Fruit fly (Drosophila melanogaster) whole organism, embryonic: Measurements from ENCODE around the gene BORCS5.

Experiments used
- Abd-B ChIP-seq: fragments of 200-800 bp; sonication (Bioruptor generic); optimal IDR thresholded peaks from 2 replicates; lab custom pipeline; 2018; ENCODE audit warnings: missing biosample characterization, mild to moderate bottlenecking, missing genetic modification characterization, moderate library complexity
- CG1024 ChIP-seq: fragments of 200-800 bp; sonication (Bioruptor generic); IDR thresholded peaks from 2 replicates; pipeline ENCODE4 v1.3.6; 2022; ENCODE audit warnings: missing biosample characterization, missing genetic modification characterization
- CG10267 ChIP-seq: fragments of 200-800 bp; sonication (Bioruptor generic); optimal IDR thresholded peaks from 2 replicates; lab custom pipeline; 2018; ENCODE audit warnings: missing biosample characterization, mild to moderate bottlenecking, missing genetic modification characterization, moderate library complexity
- CG10543 ChIP-seq: fragments of 200-800 bp; sonication (Bioruptor generic); optimal IDR thresholded peaks from 3 replicates; lab custom pipeline; 2017; ENCODE audit warnings: missing biosample characterization, mild to moderate bottlenecking, missing genetic modification characterization, moderate library complexity
- CG10979 ChIP-seq: fragments of 200-800 bp; sonication (Bioruptor generic); optimal IDR thresholded peaks from 2 replicates; lab custom pipeline; 2018; ENCODE audit warnings: missing biosample characterization, mild to moderate bottlenecking, missing genetic modification characterization, moderate library complexity
- CG11398 ChIP-seq: fragments of 200-800 bp; sonication (Bioruptor generic); optimal IDR thresholded peaks from 2 replicates; lab custom pipeline; 2016; ENCODE audit warnings: missing biosample characterization, missing genetic modification characterization
- CG12104 ChIP-seq: fragments of 200-800 bp; sonication (Bioruptor generic); optimal IDR thresholded peaks from 3 replicates; lab custom pipeline; 2016; ENCODE audit warnings: missing biosample characterization, missing genetic modification characterization
- CG12299 ChIP-seq: fragments of 200-800 bp; sonication (Bioruptor generic); optimal IDR thresholded peaks from 2 replicates; lab custom pipeline; 2018; ENCODE audit warnings: missing biosample characterization, mild to moderate bottlenecking, missing genetic modification characterization
- CG12391 ChIP-seq: fragments of 200-800 bp; sonication (Bioruptor generic); optimal IDR thresholded peaks from 3 replicates; lab custom pipeline; 2018; ENCODE audit warnings: missing biosample characterization, mild to moderate bottlenecking, missing genetic modification characterization, moderate library complexity
- CG12744 ChIP-seq: fragments of 200-800 bp; sonication (Bioruptor generic); optimal IDR thresholded peaks from 2 replicates; lab custom pipeline; 2016; ENCODE audit warnings: missing biosample characterization, missing genetic modification characterization
- CG13287 ChIP-seq: fragments of 200-800 bp; sonication (Bioruptor generic); IDR thresholded peaks from 2 replicates; pipeline ENCODE4 v1.3.6; 2022; ENCODE audit warnings: missing biosample characterization, missing genetic modification characterization; ENCODE audit not compliant: partially characterized antibody
- CG13894 ChIP-seq: fragments of 200-800 bp; sonication (Bioruptor generic); optimal IDR thresholded peaks from 3 replicates; lab custom pipeline; 2018; ENCODE audit warnings: missing biosample characterization, mild to moderate bottlenecking, missing genetic modification characterization, moderate library complexity
- CG14710 ChIP-seq: fragments of 200-800 bp; sonication (Bioruptor generic); optimal IDR thresholded peaks from 3 replicates; lab custom pipeline; 2019; ENCODE audit warnings: missing biosample characterization, mild to moderate bottlenecking, missing genetic modification characterization, moderate library complexity
- CG14965 ChIP-seq: fragments of 200-800 bp; sonication (Bioruptor generic); optimal IDR thresholded peaks from 2 replicates; lab custom pipeline; 2016; ENCODE audit warnings: missing biosample characterization, missing genetic modification characterization, borderline replicate concordance
- CG16863 ChIP-seq: fragments of 200-800 bp; sonication (Bioruptor generic); optimal IDR thresholded peaks from 3 replicates; lab custom pipeline; 2016; ENCODE audit warnings: missing biosample characterization, missing genetic modification characterization
- CG2120 ChIP-seq: fragments of 200-800 bp; sonication (Bioruptor generic); optimal IDR thresholded peaks from 3 replicates; lab custom pipeline; 2016; ENCODE audit warnings: missing biosample characterization, missing genetic modification characterization
- CG30020 ChIP-seq: fragments of 200-800 bp; optimal IDR thresholded peaks from 2 replicates; lab custom pipeline; 2019; ENCODE audit warnings: missing biosample characterization, mild to moderate bottlenecking, missing genetic modification characterization, moderate library complexity
- CG30431 ChIP-seq: fragments of 200-800 bp; sonication (Bioruptor generic); optimal IDR thresholded peaks from 2 replicates; lab custom pipeline; 2017; ENCODE audit warnings: missing biosample characterization, missing genetic modification characterization
- CG31388 ChIP-seq: fragments of 200-800 bp; sonication (Bioruptor generic); optimal IDR thresholded peaks from 2 replicates; lab custom pipeline; 2016; ENCODE audit warnings: missing biosample characterization, missing genetic modification characterization
- CG3163 ChIP-seq: fragments of 200-800 bp; sonication (Bioruptor generic); optimal IDR thresholded peaks from 3 replicates; lab custom pipeline; 2016; ENCODE audit warnings: missing biosample characterization, missing genetic modification characterization
- CG42726 ChIP-seq: fragments of 200-800 bp; sonication (Bioruptor generic); IDR thresholded peaks from 2 replicates; pipeline ENCODE4 v1.3.6; 2022; ENCODE audit warnings: missing biosample characterization, missing genetic modification characterization; ENCODE audit not compliant: partially characterized antibody
- Doc3 ChIP-seq: fragments of 200-800 bp; sonication (Bioruptor generic); IDR thresholded peaks from 3 replicates; pipeline ENCODE4 v1.3.6; 2022; ENCODE audit warnings: missing biosample characterization, missing genetic modification characterization; ENCODE audit not compliant: partially characterized antibody
- Drgx ChIP-seq: fragments of 200-800 bp; sonication (Bioruptor generic); IDR thresholded peaks from 2 replicates; pipeline ENCODE4 v1.3.6; 2022; ENCODE audit warnings: missing biosample characterization, missing genetic modification characterization
- HHEX ChIP-seq: fragments of 200-800 bp; sonication (Bioruptor generic); optimal IDR thresholded peaks from 3 replicates; lab custom pipeline; 2017; ENCODE audit warnings: missing biosample characterization, mild to moderate bottlenecking, missing genetic modification characterization, missing genetic modification reagents
- HLH4C ChIP-seq: fragments of 200-800 bp; sonication (Bioruptor generic); IDR thresholded peaks from 3 replicates; pipeline ENCODE4 v1.3.6; 2022; ENCODE audit warnings: missing biosample characterization, missing genetic modification characterization; ENCODE audit not compliant: partially characterized antibody
- Myb ChIP-seq: fragments of 200-800 bp; sonication (Bioruptor generic); optimal IDR thresholded peaks from 2 replicates; lab custom pipeline; 2016; ENCODE audit warnings: missing biosample characterization, missing genetic modification characterization
- NC2β ChIP-seq: fragments of 200-800 bp; sonication (Bioruptor generic); optimal IDR thresholded peaks from 2 replicates; lab custom pipeline; 2016; ENCODE audit warnings: missing biosample characterization, missing genetic modification characterization
- Rx ChIP-seq: fragments of 200-800 bp; sonication (Bioruptor generic); IDR thresholded peaks from 2 replicates; pipeline ENCODE4 v1.3.6; 2022; ENCODE audit warnings: missing biosample characterization, missing genetic modification characterization
- al ChIP-seq: fragments of 200-800 bp; sonication (Bioruptor generic); IDR thresholded peaks from 2 replicates; pipeline ENCODE4 v1.3.6; 2022; ENCODE audit warnings: missing biosample characterization, missing genetic modification characterization
- ase ChIP-seq: fragments of 200-800 bp; sonication (Bioruptor generic); IDR thresholded peaks from 3 replicates; pipeline ENCODE4 v1.3.6; 2022; ENCODE audit warnings: missing biosample characterization, missing genetic modification characterization
- croc ChIP-seq: fragments of 200-800 bp; sonication (Bioruptor generic); conservative IDR thresholded peaks from 3 replicates; pipeline ENCODE4 v1.3.6; 2022; ENCODE audit warnings: missing biosample characterization, missing genetic modification characterization
- grn ChIP-seq: fragments of 200-800 bp; sonication (Bioruptor generic); optimal IDR thresholded peaks from 3 replicates; lab custom pipeline; 2017; ENCODE audit warnings: missing biosample characterization, missing genetic modification characterization
- ind ChIP-seq: fragments of 200-800 bp; sonication (Bioruptor generic); optimal IDR thresholded peaks from 3 replicates; lab custom pipeline; 2016; ENCODE audit warnings: missing biosample characterization, missing genetic modification characterization
- jumu ChIP-seq: fragments of 200-800 bp; sonication (Bioruptor generic); optimal IDR thresholded peaks from 3 replicates; lab custom pipeline; 2016; ENCODE audit warnings: missing biosample characterization, missing genetic modification characterization
- kni ChIP-seq: fragments of 200-800 bp; sonication (Bioruptor generic); optimal IDR thresholded peaks from 3 replicates; lab custom pipeline; 2017; ENCODE audit warnings: mild to moderate bottlenecking, missing biosample characterization, missing genetic modification reagents, missing genetic modification characterization
- lola ChIP-seq, 3 experiments: fragments of >200 bp in 2 of 3; fragments of 200-800 bp in 1 of 3; sonication (Bioruptor generic) in 1 of 3; optimal IDR thresholded peaks; 2 replicates each; lab custom pipeline; 2017 to 2019; ENCODE audit warnings: missing biosample characterization in 3 of 3, missing genetic modification characterization in 3 of 3, mild to moderate bottlenecking in 1 of 3, moderate library complexity in 1 of 3
- pzg ChIP-seq: fragments of 200-800 bp; sonication (Bioruptor generic); optimal IDR thresholded peaks from 3 replicates; lab custom pipeline; 2018; ENCODE audit warnings: missing biosample characterization, mild to moderate bottlenecking, missing genetic modification characterization, moderate library complexity
- row ChIP-seq: fragments of 200-800 bp; sonication (Bioruptor generic); IDR thresholded peaks from 3 replicates; pipeline ENCODE4 v1.3.6; 2022; ENCODE audit warnings: missing biosample characterization, missing genetic modification characterization
- sug ChIP-seq: fragments of 200-800 bp; optimal IDR thresholded peaks from 2 replicates; lab custom pipeline; 2019; ENCODE audit warnings: missing biosample characterization, mild to moderate bottlenecking, missing genetic modification characterization, moderate library complexity
- toy ChIP-seq: fragments of 200-800 bp; sonication (Bioruptor generic); IDR thresholded peaks from 2 replicates; pipeline ENCODE4 v1.3.6; 2022; ENCODE audit warnings: missing biosample characterization, missing genetic modification characterization
- unpg ChIP-seq: fragments of 200-800 bp; sonication (Bioruptor generic); optimal IDR thresholded peaks from 3 replicates; lab custom pipeline; 2018; ENCODE audit warnings: missing biosample characterization, mild to moderate bottlenecking, missing genetic modification characterization, moderate library complexity
- vvl ChIP-seq: fragments of 200-800 bp; sonication (Bioruptor generic); IDR thresholded peaks from 2 replicates; pipeline ENCODE4 v1.3.6; 2022; ENCODE audit warnings: missing biosample characterization, missing genetic modification characterization
- zfh2 ChIP-seq: fragments of 200-800 bp; sonication (Bioruptor generic); optimal IDR thresholded peaks from 2 replicates; lab custom pipeline; 2016; ENCODE audit warnings: missing biosample characterization, missing genetic modification characterization

Gene BORCS5

dm6 chrX:11872517-11872916 is at the start of gene BORCS5 (continued):
- TF ChIP-seq HLH4C (GFP tag; lab: Robert Waterston, UW) (no peak), al (GFP tag; lab: Robert Waterston, UW) (no peak), Abd-B (GFP tag; lab: Kevin White, UChicago) (no peak), pzg (GFP tag; lab: Kevin White, UChicago) (peak; percentile 47), CG31388 (GFP tag; lab: Kevin White, UChicago) (no peak), CG16863 (no peak), toy (GFP tag; lab: Robert Waterston, UW) (no peak), CG10543 (GFP tag; lab: Kevin White, UChicago) (no peak), croc (GFP tag; lab: Robert Waterston, UW) (no peak), jumu (no peak), row (GFP tag; lab: Robert Waterston, UW) (peak; percentile 72), CG14710 (tag; lab: Kevin White, UChicago) (peak; percentile 30), CG14965 (GFP tag; lab: Kevin White, UChicago) (no peak), Myb (GFP tag; lab: Kevin White, UChicago) (no peak), CG10979 (no peak), unpg (GFP tag; lab: Kevin White, UChicago) (no peak), CG2120 (GFP tag; lab: Kevin White, UChicago) (peak; percentile 1), CG3163 (no peak), CG13894 (no peak), CG12299 (tag; lab: Kevin White, UChicago) (no peak), zfh2 (GFP tag; lab: Kevin White, UChicago) (no peak), ind (GFP tag; lab: Kevin White, UChicago) (no peak), CG30431 (no peak), vvl (GFP tag; lab: Robert Waterston, UW) (no peak), CG13287 (GFP tag; lab: Robert Waterston, UW) (no peak), sug (tag; lab: Kevin White, UChicago) (no peak), kni (GFP tag; lab: Kevin White, UChicago) (no peak), CG42726 (GFP tag; lab: Robert Waterston, UW) (no peak), CG30020 (peak; percentile 78), grn (GFP tag; lab: Kevin White, UChicago) (no peak), CG12391 (tag; lab: Kevin White, UChicago) (no peak), HHEX (GFP tag; lab: Kevin White, UChicago) (no peak), CG12104 (no peak), NC2β (GFP tag; lab: Kevin White, UChicago) (no peak), lola (GFP tag; optimal IDR thresholded peaks at IDR 0.05; lab: Kevin White, UChicago) (peak in 1 of 3 experiments; percentile 81), Rx (GFP tag; lab: Robert Waterston, UW) (no peak), CG11398 (no peak), CG10267 (tag; lab: Kevin White, UChicago) (peak; percentile 1), Drgx (GFP tag; lab: Robert Waterston, UW) (no peak), CG1024 (GFP tag; lab: Robert Waterston, UW) (peak; percentile 47), ase (no peak), Doc3 (no peak), CG12744 (GFP tag; lab: Kevin White, UChicago) (no peak)
